Fruit fly (Drosophila melanogaster) whole organism, embryonic: ENCODE results near the gene CG6607.

Experiments
- ATbp ChIP-seq: fragments of 200-800 bp; sonication (Bioruptor generic); optimal IDR thresholded peaks from 2 replicates; lab custom pipeline; 2017; ENCODE audit warnings: missing biosample characterization, mild to moderate bottlenecking, missing genetic modification characterization, missing genetic modification reagents
- Bdp1 ChIP-seq: fragments of 200-800 bp; sonication (Bioruptor generic); optimal IDR thresholded peaks from 3 replicates; lab custom pipeline; 2016; ENCODE audit warnings: missing biosample characterization, missing genetic modification characterization
- CG10267 ChIP-seq: fragments of 200-800 bp; sonication (Bioruptor generic); optimal IDR thresholded peaks from 2 replicates; lab custom pipeline; 2018; ENCODE audit warnings: missing biosample characterization, mild to moderate bottlenecking, missing genetic modification characterization, moderate library complexity
- CG11696 ChIP-seq: fragments of 200-800 bp; sonication (Bioruptor generic); IDR thresholded peaks from 2 replicates; pipeline ENCODE4 v1.3.6; 2022; ENCODE audit warnings: missing biosample characterization, missing genetic modification characterization
- CG11723 ChIP-seq: fragments of 200-800 bp; sonication (Bioruptor generic); optimal IDR thresholded peaks from 2 replicates; lab custom pipeline; 2017; ENCODE audit warnings: missing biosample characterization, mild to moderate bottlenecking, missing genetic modification characterization
- CG12391 ChIP-seq: fragments of 200-800 bp; sonication (Bioruptor generic); optimal IDR thresholded peaks from 3 replicates; lab custom pipeline; 2018; ENCODE audit warnings: missing biosample characterization, mild to moderate bottlenecking, missing genetic modification characterization, moderate library complexity
- CG12769 ChIP-seq: fragments of 200-800 bp; sonication (Bioruptor generic); optimal IDR thresholded peaks from 2 replicates; lab custom pipeline; 2019; ENCODE audit warnings: missing biosample characterization, mild to moderate bottlenecking, missing genetic modification characterization, moderate library complexity
- CG14441 ChIP-seq: fragments of 200-800 bp; sonication (Bioruptor generic); IDR thresholded peaks from 2 replicates; pipeline ENCODE4 v1.3.6; 2022; ENCODE audit warnings: missing biosample characterization, missing genetic modification characterization
- CG14860 ChIP-seq: fragments of 200-800 bp; sonication (Bioruptor generic); IDR thresholded peaks from 3 replicates; pipeline ENCODE4 v1.3.6; 2022; ENCODE audit warnings: missing biosample characterization, missing genetic modification characterization; ENCODE audit not compliant: partially characterized antibody
- CG15073 ChIP-seq: fragments of 200-800 bp; sonication (Bioruptor generic); optimal IDR thresholded peaks from 2 replicates; lab custom pipeline; 2016; ENCODE audit warnings: missing biosample characterization, missing genetic modification characterization
- CG15479 ChIP-seq: fragments of 200-800 bp; sonication (Bioruptor generic); optimal IDR thresholded peaks from 3 replicates; lab custom pipeline; 2019; ENCODE audit warnings: missing biosample characterization, mild to moderate bottlenecking, missing genetic modification characterization, moderate library complexity
- CG1602 ChIP-seq: fragments of 200-800 bp; sonication (Bioruptor generic); optimal IDR thresholded peaks from 3 replicates; lab custom pipeline; 2016; ENCODE audit warnings: missing biosample characterization, missing genetic modification characterization
- CG16813 ChIP-seq: fragments of 200-800 bp; sonication (Bioruptor generic); IDR thresholded peaks from 3 replicates; pipeline ENCODE4 v1.3.6; 2022; ENCODE audit warnings: missing biosample characterization, missing genetic modification characterization; ENCODE audit not compliant: partially characterized antibody
- CG16863 ChIP-seq: fragments of 200-800 bp; sonication (Bioruptor generic); optimal IDR thresholded peaks from 3 replicates; lab custom pipeline; 2016; ENCODE audit warnings: missing biosample characterization, missing genetic modification characterization
- CG17328 ChIP-seq: fragments of 200-800 bp; sonication (Bioruptor generic); IDR thresholded peaks from 2 replicates; pipeline ENCODE4 v1.3.6; 2022; ENCODE audit warnings: missing biosample characterization, missing genetic modification characterization
- CG4854 ChIP-seq: fragments of 200-800 bp; sonication (Bioruptor generic); optimal IDR thresholded peaks from 2 replicates; lab custom pipeline; 2016; ENCODE audit warnings: missing biosample characterization, missing genetic modification characterization, inconsistent platforms
- CG6765 ChIP-seq: fragments of 200-800 bp; sonication (Bioruptor generic); optimal IDR thresholded peaks from 3 replicates; lab custom pipeline; 2017; ENCODE audit warnings: missing biosample characterization, mild to moderate bottlenecking, missing genetic modification characterization
- CG6813 ChIP-seq: fragments of 200-800 bp; sonication (Bioruptor generic); optimal IDR thresholded peaks from 2 replicates; lab custom pipeline; 2017; ENCODE audit warnings: missing biosample characterization, missing genetic modification characterization, mild to moderate bottlenecking, moderate library complexity, missing genetic modification reagents
- CG7963 ChIP-seq: fragments of 200-800 bp; sonication (Bioruptor generic); IDR thresholded peaks from 3 replicates; pipeline ENCODE4 v1.3.6; 2022; ENCODE audit warnings: missing biosample characterization, missing genetic modification characterization; ENCODE audit not compliant: partially characterized antibody
- Deaf1 ChIP-seq: fragments of 200-800 bp; optimal IDR thresholded peaks from 3 replicates; lab custom pipeline; 2019; ENCODE audit warnings: missing biosample characterization, mild to moderate bottlenecking, missing genetic modification characterization, moderate library complexity
- E2f2 ChIP-seq: fragments of 200-800 bp; sonication (Bioruptor generic); IDR thresholded peaks from 2 replicates; pipeline ENCODE4 v1.3.6; 2022; ENCODE audit warnings: missing biosample characterization, missing genetic modification characterization
- Elba2 ChIP-seq: fragments of 200-800 bp; sonication (Bioruptor generic); optimal IDR thresholded peaks from 3 replicates; lab custom pipeline; 2016; ENCODE audit warnings: missing biosample characterization, missing genetic modification characterization
- HmgZ ChIP-seq: fragments of 200-800 bp; sonication (Bioruptor generic); optimal IDR thresholded peaks from 2 replicates; lab custom pipeline; 2018; ENCODE audit warnings: missing biosample characterization, mild to moderate bottlenecking, missing genetic modification characterization
- Lhr ChIP-seq: fragments of 200-800 bp; sonication (Bioruptor generic); optimal IDR thresholded peaks from 3 replicates; lab custom pipeline; 2017; ENCODE audit warnings: mild to moderate bottlenecking, missing biosample characterization, missing genetic modification reagents, missing genetic modification characterization
- Meics ChIP-seq: fragments of 200-800 bp; sonication (Bioruptor generic); optimal IDR thresholded peaks from 2 replicates; lab custom pipeline; 2017; ENCODE audit warnings: missing biosample characterization, mild to moderate bottlenecking, missing genetic modification characterization
- Scr ChIP-seq: fragments of 200-800 bp; sonication (Bioruptor generic); IDR thresholded peaks from 2 replicates; pipeline ENCODE4 v1.3.6; 2022; ENCODE audit warnings: missing biosample characterization, missing genetic modification characterization; ENCODE audit not compliant: partially characterized antibody
- Sry-β ChIP-seq: fragments of 200-800 bp; sonication (Bioruptor generic); optimal IDR thresholded peaks from 2 replicates; lab custom pipeline; 2018; ENCODE audit warnings: missing biosample characterization, mild to moderate bottlenecking, missing genetic modification characterization, moderate library complexity
- Tbp ChIP-seq: fragments of >200 bp; optimal IDR thresholded peaks from 2 replicates; lab custom pipeline; 2018; ENCODE audit warnings: missing biosample characterization, missing genetic modification characterization
- Xbp1 ChIP-seq: fragments of 200-800 bp; sonication (Bioruptor generic); optimal IDR thresholded peaks from 3 replicates; lab custom pipeline; 2016; ENCODE audit warnings: missing biosample characterization, mild to moderate bottlenecking, missing genetic modification characterization
- amos ChIP-seq: fragments of 200-800 bp; sonication (Bioruptor generic); IDR thresholded peaks from 2 replicates; pipeline ENCODE4 v1.3.6; 2022; ENCODE audit warnings: missing biosample characterization, missing genetic modification characterization; ENCODE audit not compliant: partially characterized antibody
- ato ChIP-seq: fragments of 200-800 bp; sonication (Bioruptor generic); IDR thresholded peaks from 2 replicates; pipeline ENCODE4 v1.3.6; 2022; ENCODE audit warnings: missing biosample characterization, missing genetic modification characterization; ENCODE audit not compliant: partially characterized antibody
- br ChIP-seq: fragments of >200 bp; optimal IDR thresholded peaks from 2 replicates; lab custom pipeline; 2017
- cato ChIP-seq: fragments of 200-800 bp; sonication (Bioruptor generic); optimal IDR thresholded peaks from 2 replicates; lab custom pipeline; 2016; ENCODE audit warnings: missing biosample characterization, missing genetic modification characterization, borderline replicate concordance
- en ChIP-seq: fragments of 200-800 bp; sonication (Bioruptor generic); optimal IDR thresholded peaks from 2 replicates; lab custom pipeline; 2016; ENCODE audit warnings: missing biosample characterization, missing genetic modification characterization
- hb ChIP-seq: fragments of 200-800 bp; sonication (Bioruptor generic); IDR thresholded peaks from 3 replicates; pipeline ENCODE4 v1.3.6; 2022; ENCODE audit warnings: missing biosample characterization, missing genetic modification characterization; ENCODE audit not compliant: partially characterized antibody
- kni ChIP-seq: fragments of 200-800 bp; sonication (Bioruptor generic); optimal IDR thresholded peaks from 3 replicates; lab custom pipeline; 2017; ENCODE audit warnings: mild to moderate bottlenecking, missing biosample characterization, missing genetic modification reagents, missing genetic modification characterization
- knrl ChIP-seq: fragments of 200-800 bp; sonication (Bioruptor generic); IDR thresholded peaks from 3 replicates; pipeline ENCODE4 v1.3.6; 2022; ENCODE audit warnings: missing biosample characterization, missing genetic modification characterization; ENCODE audit not compliant: partially characterized antibody
- nerfin-2 ChIP-seq: fragments of 200-800 bp; sonication (Bioruptor generic); IDR thresholded peaks from 2 replicates; pipeline ENCODE4 v1.3.6; 2022; ENCODE audit warnings: missing biosample characterization, missing genetic modification characterization; ENCODE audit not compliant: partially characterized antibody
- oc ChIP-seq: fragments of 200-800 bp; sonication (Bioruptor generic); optimal IDR thresholded peaks from 2 replicates; lab custom pipeline; 2018; ENCODE audit warnings: missing biosample characterization, mild to moderate bottlenecking, missing genetic modification characterization, moderate library complexity
- psq ChIP-seq: fragments of 200-800 bp; sonication (Bioruptor generic); optimal IDR thresholded peaks from 2 replicates; lab custom pipeline; 2017; ENCODE audit warnings: missing biosample characterization, missing genetic modification characterization
- sd ChIP-seq: fragments of 200-800 bp; sonication (Bioruptor generic); optimal IDR thresholded peaks from 3 replicates; lab custom pipeline; 2018; ENCODE audit warnings: missing biosample characterization, mild to moderate bottlenecking, missing genetic modification characterization, moderate library complexity
- slbo ChIP-seq: fragments of 200-800 bp; sonication (Bioruptor generic); IDR thresholded peaks from 2 replicates; pipeline ENCODE4 v1.3.6; 2022; ENCODE audit warnings: missing biosample characterization, missing genetic modification characterization
- tap ChIP-seq: fragments of 200-800 bp; optimal IDR thresholded peaks from 3 replicates; lab custom pipeline; 2019; ENCODE audit warnings: missing biosample characterization, mild to moderate bottlenecking, missing genetic modification characterization, moderate library complexity
- tgo ChIP-seq: fragments of 200-800 bp; sonication (Bioruptor generic); IDR thresholded peaks from 3 replicates; pipeline ENCODE4 v1.3.6; 2022; ENCODE audit warnings: missing biosample characterization, missing genetic modification characterization
- trem ChIP-seq: fragments of 200-800 bp; optimal IDR thresholded peaks from 3 replicates; lab custom pipeline; 2019; ENCODE audit warnings: missing biosample characterization, mild to moderate bottlenecking, missing genetic modification characterization, moderate library complexity
- vfl ChIP-seq: fragments of 200-800 bp; sonication (Bioruptor generic); optimal IDR thresholded peaks from 2 replicates; lab custom pipeline; 2016; ENCODE audit warnings: missing biosample characterization, missing genetic modification characterization
- vnd ChIP-seq: fragments of 200-800 bp; sonication (Bioruptor generic); IDR thresholded peaks from 3 replicates; pipeline ENCODE4 v1.3.6; 2022; ENCODE audit warnings: missing biosample characterization, missing genetic modification characterization; ENCODE audit not compliant: partially characterized antibody
- zfh1 ChIP-seq: fragments of 200-800 bp; sonication (Bioruptor generic); IDR thresholded peaks from 3 replicates; pipeline ENCODE4 v1.3.6; 2022; ENCODE audit warnings: missing biosample characterization, missing genetic modification characterization
- zfh2 ChIP-seq: fragments of 200-800 bp; sonication (Bioruptor generic); optimal IDR thresholded peaks from 2 replicates; lab custom pipeline; 2016; ENCODE audit warnings: missing biosample characterization, missing genetic modification characterization

The CG6607 gene

dm6 chr3R:24555932-24556331, 28.1 kb downstream of the CG6607 start:
- no peak for TF ChIP-seq ato (GFP tag; lab: Robert Waterston, UW)
- no peak for TF ChIP-seq CG16863
- TF ChIP-seq CG14441 (GFP tag; lab: Robert Waterston, UW): no peak
- no peak for TF ChIP-seq ATbp (GFP tag; lab: Kevin White, UChicago)
- no peak for TF ChIP-seq CG15073
- no peak for TF ChIP-seq Meics (GFP tag; lab: Kevin White, UChicago)
- TF ChIP-seq slbo (GFP tag; lab: Robert Waterston, UW): no peak
- no peak for TF ChIP-seq CG11696
- TF ChIP-seq CG10267 (tag; lab: Kevin White, UChicago): no peak
- peak; percentile 11 for TF ChIP-seq Tbp (GFP tag; lab: Kevin White, UChicago)
- TF ChIP-seq nerfin-2: 0 out of 2 replicates have a peak, but pooled peaks have one; percentile 24
- TF ChIP-seq trem (tag; lab: Kevin White, UChicago): no peak
- TF ChIP-seq CG14860: peak; percentile 61; the same call in 2 of the 3 replicates
- TF ChIP-seq Sry-β (GFP tag; lab: Kevin White, UChicago): no peak
- peak; percentile 54; the same call in 1 of the 3 replicates for TF ChIP-seq CG7963 (GFP tag; lab: Robert Waterston, UW)
- peak; percentile 81; the same call in 1 of the 2 replicates for TF ChIP-seq amos (GFP tag; lab: Robert Waterston, UW)
- TF ChIP-seq zfh1 (GFP tag; lab: Robert Waterston, UW): 0 out of 3 replicates have a peak, but pooled peaks have one; percentile 4
- no peak for TF ChIP-seq oc (tag; lab: Kevin White, UChicago)
- TF ChIP-seq CG4854 (GFP tag; lab: Kevin White, UChicago): no peak
- 0 out of 3 replicates have a peak, but pooled peaks have one; percentile 8 for TF ChIP-seq knrl (GFP tag; lab: Robert Waterston, UW)
- no peak for TF ChIP-seq sd (tag; lab: Kevin White, UChicago)
- TF ChIP-seq Scr (GFP tag; lab: Robert Waterston, UW): peak; percentile 12; the same call in 1 of the 2 replicates
- no peak for TF ChIP-seq CG1602 (GFP tag; lab: Kevin White, UChicago)
- TF ChIP-seq tgo: no peak
- TF ChIP-seq CG12769 (tag; lab: Kevin White, UChicago): no peak
- TF ChIP-seq vfl (GFP tag; lab: Kevin White, UChicago): no peak
- TF ChIP-seq CG6813 (GFP tag; lab: Kevin White, UChicago): no peak
- TF ChIP-seq hb (GFP tag; lab: Robert Waterston, UW): 0 out of 3 replicates have a peak, but pooled peaks have one; percentile 40
- TF ChIP-seq CG6765 (GFP tag; lab: Kevin White, UChicago): no peak
- TF ChIP-seq br (lab: Kevin White, UChicago): no peak
- TF ChIP-seq zfh2 (GFP tag; lab: Kevin White, UChicago): no peak
- peak; percentile 17 for TF ChIP-seq CG15479
- no peak for TF ChIP-seq CG17328 (GFP tag; lab: Robert Waterston, UW)
- TF ChIP-seq psq (GFP tag; lab: Kevin White, UChicago): no peak
- no peak for TF ChIP-seq tap (tag; lab: Kevin White, UChicago)
- TF ChIP-seq CG12391 (tag; lab: Kevin White, UChicago): no peak
- TF ChIP-seq vnd (GFP tag; lab: Robert Waterston, UW): peak; percentile 31; the same call in 2 of the 3 replicates
- TF ChIP-seq Elba2: no peak
- TF ChIP-seq HmgZ (tag; lab: Kevin White, UChicago): no peak
- peak; percentile 94 for TF ChIP-seq Bdp1 (GFP tag; lab: Kevin White, UChicago)
- TF ChIP-seq E2f2 (GFP tag; lab: Robert Waterston, UW): no peak
- peak; percentile 73 for TF ChIP-seq CG16813 (GFP tag; lab: Robert Waterston, UW)
- no peak for TF ChIP-seq CG11723
- no peak for TF ChIP-seq en (GFP tag; lab: Kevin White, UChicago)
- TF ChIP-seq kni (GFP tag; lab: Kevin White, UChicago): peak; percentile 41
- no peak for TF ChIP-seq cato
- TF ChIP-seq Deaf1 (tag; lab: Kevin White, UChicago): no peak
- no peak for TF ChIP-seq Lhr
- no peak for TF ChIP-seq Xbp1 (GFP tag; lab: Kevin White, UChicago)
